Fruit fly (Drosophila melanogaster) whole organism, embryonic: ENCODE measurements around the gene CG32388.

ENCODE experiments used
- CG10267 ChIP-seq: fragments of 200-800 bp; sonication (Bioruptor generic); optimal IDR thresholded peaks from 2 replicates; lab custom pipeline; 2018; ENCODE audit warnings: missing biosample characterization, mild to moderate bottlenecking, missing genetic modification characterization, moderate library complexity
- CG10543 ChIP-seq: fragments of 200-800 bp; sonication (Bioruptor generic); optimal IDR thresholded peaks from 3 replicates; lab custom pipeline; 2017; ENCODE audit warnings: missing biosample characterization, mild to moderate bottlenecking, missing genetic modification characterization, moderate library complexity
- CG11247 ChIP-seq: fragments of 200-800 bp; sonication (Bioruptor generic); IDR thresholded peaks from 2 replicates; pipeline ENCODE4 v1.3.6; 2022; ENCODE audit warnings: missing biosample characterization, missing genetic modification characterization
- CG11560 ChIP-seq: fragments of 200-800 bp; sonication (Bioruptor generic); IDR thresholded peaks from 3 replicates; pipeline ENCODE4 v1.3.6; 2022; ENCODE audit warnings: missing biosample characterization, missing genetic modification characterization
- CG13287 ChIP-seq: fragments of 200-800 bp; sonication (Bioruptor generic); IDR thresholded peaks from 2 replicates; pipeline ENCODE4 v1.3.6; 2022; ENCODE audit warnings: missing biosample characterization, missing genetic modification characterization; ENCODE audit not compliant: partially characterized antibody
- CG14965 ChIP-seq: fragments of 200-800 bp; sonication (Bioruptor generic); optimal IDR thresholded peaks from 2 replicates; lab custom pipeline; 2016; ENCODE audit warnings: missing biosample characterization, missing genetic modification characterization, borderline replicate concordance
- CG1603 ChIP-seq: fragments of 200-800 bp; sonication (Bioruptor generic); optimal IDR thresholded peaks from 2 replicates; lab custom pipeline; 2019; ENCODE audit warnings: missing biosample characterization, mild to moderate bottlenecking, missing genetic modification characterization, moderate library complexity
- CG17186 ChIP-seq: fragments of 200-800 bp; sonication (Bioruptor generic); optimal IDR thresholded peaks from 3 replicates; lab custom pipeline; 2017; ENCODE audit warnings: missing biosample characterization, missing genetic modification reagents, missing genetic modification characterization
- CG17912 ChIP-seq: fragments of 200-800 bp; sonication (Bioruptor generic); optimal IDR thresholded peaks from 2 replicates; lab custom pipeline; 2018; ENCODE audit warnings: missing biosample characterization, mild to moderate bottlenecking, missing genetic modification characterization
- CG1832 ChIP-seq: fragments of 200-800 bp; sonication (Bioruptor generic); optimal IDR thresholded peaks from 2 replicates; lab custom pipeline; 2017; ENCODE audit warnings: missing biosample characterization, mild to moderate bottlenecking, missing genetic modification characterization, inconsistent platforms
- CG31441 ChIP-seq: fragments of 200-800 bp; sonication (Bioruptor generic); IDR thresholded peaks from 2 replicates; pipeline ENCODE4 v1.3.6; 2022; ENCODE audit warnings: missing biosample characterization, missing genetic modification characterization
- CG34224 ChIP-seq: fragments of 200-800 bp; sonication (Bioruptor generic); IDR thresholded peaks from 3 replicates; pipeline ENCODE4 v1.3.6; 2022; ENCODE audit warnings: missing biosample characterization, missing genetic modification characterization; ENCODE audit not compliant: partially characterized antibody
- CG3838 ChIP-seq: fragments of 200-800 bp; sonication (Bioruptor generic); optimal IDR thresholded peaks from 3 replicates; lab custom pipeline; 2016; ENCODE audit warnings: missing biosample characterization, missing genetic modification characterization
- CG4617 ChIP-seq: fragments of 200-800 bp; sonication (Bioruptor generic); optimal IDR thresholded peaks from 3 replicates; lab custom pipeline; 2016; ENCODE audit warnings: missing biosample characterization, missing genetic modification characterization, borderline replicate concordance
- CG4854 ChIP-seq: fragments of 200-800 bp; sonication (Bioruptor generic); optimal IDR thresholded peaks from 2 replicates; lab custom pipeline; 2016; ENCODE audit warnings: missing biosample characterization, missing genetic modification characterization, inconsistent platforms
- CG5245 ChIP-seq: fragments of 200-800 bp; sonication (Bioruptor generic); optimal IDR thresholded peaks from 3 replicates; lab custom pipeline; 2016; ENCODE audit warnings: missing biosample characterization, missing genetic modification characterization
- CG7372 ChIP-seq: fragments of 200-800 bp; sonication (Bioruptor generic); IDR thresholded peaks from 2 replicates; pipeline ENCODE4 v1.3.6; 2022; ENCODE audit warnings: missing biosample characterization, missing genetic modification characterization
- CG7786 ChIP-seq: fragments of 200-800 bp; sonication (Bioruptor generic); optimal IDR thresholded peaks from 2 replicates; lab custom pipeline; 2016; ENCODE audit warnings: missing biosample characterization, missing genetic modification characterization
- CG8359 ChIP-seq: fragments of 200-800 bp; sonication (Bioruptor generic); optimal IDR thresholded peaks from 2 replicates; lab custom pipeline; 2017; ENCODE audit warnings: missing biosample characterization, mild to moderate bottlenecking, missing genetic modification characterization, borderline replicate concordance
- CG9817 ChIP-seq: fragments of 200-800 bp; sonication (Bioruptor generic); optimal IDR thresholded peaks from 2 replicates; lab custom pipeline; 2018; ENCODE audit warnings: missing biosample characterization, mild to moderate bottlenecking, missing genetic modification characterization, moderate library complexity
- Doc2 ChIP-seq: fragments of 200-800 bp; sonication (Bioruptor generic); IDR thresholded peaks from 2 replicates; pipeline ENCODE4 v1.3.6; 2022; ENCODE audit warnings: missing biosample characterization, missing genetic modification characterization
- Elba2 ChIP-seq: fragments of 200-800 bp; sonication (Bioruptor generic); optimal IDR thresholded peaks from 3 replicates; lab custom pipeline; 2016; ENCODE audit warnings: missing biosample characterization, missing genetic modification characterization
- Ets97D ChIP-seq: fragments of 200-800 bp; sonication (Bioruptor generic); optimal IDR thresholded peaks from 3 replicates; lab custom pipeline; 2016; ENCODE audit warnings: missing biosample characterization, missing genetic modification characterization
- HHEX ChIP-seq: fragments of 200-800 bp; sonication (Bioruptor generic); optimal IDR thresholded peaks from 3 replicates; lab custom pipeline; 2017; ENCODE audit warnings: missing biosample characterization, mild to moderate bottlenecking, missing genetic modification characterization, missing genetic modification reagents
- HmgZ ChIP-seq: fragments of 200-800 bp; sonication (Bioruptor generic); optimal IDR thresholded peaks from 2 replicates; lab custom pipeline; 2018; ENCODE audit warnings: missing biosample characterization, mild to moderate bottlenecking, missing genetic modification characterization
- Kr ChIP-seq: fragments of 200-800 bp; sonication (Bioruptor generic); optimal IDR thresholded peaks from 2 replicates; lab custom pipeline; 2017; ENCODE audit warnings: missing biosample characterization, mild to moderate bottlenecking, missing genetic modification characterization
- MESR4 ChIP-seq: fragments of 200-800 bp; sonication (Bioruptor generic); optimal IDR thresholded peaks from 2 replicates; lab custom pipeline; 2018; ENCODE audit warnings: missing biosample characterization, mild to moderate bottlenecking, missing genetic modification characterization, moderate library complexity
- Nf-YC ChIP-seq: fragments of 200-800 bp; optimal IDR thresholded peaks from 3 replicates; lab custom pipeline; 2019; ENCODE audit warnings: missing biosample characterization, mild to moderate bottlenecking, missing genetic modification characterization, moderate library complexity
- Oaz ChIP-seq: fragments of 200-800 bp; sonication (Bioruptor generic); IDR thresholded peaks from 2 replicates; pipeline ENCODE4 v1.3.6; 2022; ENCODE audit warnings: missing biosample characterization, missing genetic modification characterization
- Pdp1 ChIP-seq, 2 experiments: fragments of 200-800 bp; sonication (Bioruptor generic); optimal IDR thresholded peaks; 3 replicates each; lab custom pipeline; 2016; ENCODE audit warnings: missing biosample characterization in 2 of 2, missing genetic modification characterization in 2 of 2, mild to moderate bottlenecking in 1 of 2, moderate library complexity in 1 of 2
- Ptx1 ChIP-seq: fragments of 200-800 bp; sonication (Bioruptor generic); IDR thresholded peaks from 2 replicates; pipeline ENCODE4 v1.3.6; 2022; ENCODE audit warnings: missing biosample characterization, missing genetic modification characterization
- Side ChIP-seq: fragments of 200-800 bp; sonication (Bioruptor generic); optimal IDR thresholded peaks from 2 replicates; lab custom pipeline; 2016; ENCODE audit warnings: missing biosample characterization, missing genetic modification characterization
- YL-1 ChIP-seq: fragments of 200-800 bp; sonication (Bioruptor generic); optimal IDR thresholded peaks from 3 replicates; lab custom pipeline; 2017; ENCODE audit warnings: missing biosample characterization, mild to moderate bottlenecking, missing genetic modification characterization
- ash1 ChIP-seq: fragments of 200-800 bp; sonication (Bioruptor generic); optimal IDR thresholded peaks from 2 replicates; lab custom pipeline; 2018; ENCODE audit warnings: missing biosample characterization, mild to moderate bottlenecking, missing genetic modification characterization
- crp ChIP-seq, 2 experiments: fragments of 200-800 bp; sonication (Bioruptor generic); optimal IDR thresholded peaks; 2 replicates in 1 of 2; 3 replicates in 1 of 2; lab custom pipeline; 2017; ENCODE audit warnings: missing biosample characterization in 2 of 2, missing genetic modification characterization in 2 of 2, mild to moderate bottlenecking in 1 of 2, moderate library complexity in 1 of 2
- dimm ChIP-seq: fragments of 200-800 bp; sonication (Bioruptor generic); IDR thresholded peaks from 2 replicates; pipeline ENCODE4 v1.3.6; 2022; ENCODE audit warnings: missing biosample characterization, missing genetic modification characterization
- dysf ChIP-seq: fragments of 200-800 bp; sonication (Bioruptor generic); IDR thresholded peaks from 3 replicates; pipeline ENCODE4 v1.3.6; 2022; ENCODE audit warnings: missing biosample characterization, missing genetic modification characterization
- fd102C ChIP-seq: fragments of 200-800 bp; sonication (Bioruptor generic); optimal IDR thresholded peaks from 2 replicates; lab custom pipeline; 2018; ENCODE audit warnings: missing biosample characterization, mild to moderate bottlenecking, missing genetic modification characterization, moderate library complexity
- fd64A ChIP-seq: fragments of 200-800 bp; sonication (Bioruptor generic); optimal IDR thresholded peaks from 3 replicates; lab custom pipeline; 2018; ENCODE audit warnings: missing biosample characterization, mild to moderate bottlenecking, missing genetic modification characterization
- gcm2 ChIP-seq: fragments of 200-800 bp; sonication (Bioruptor generic); optimal IDR thresholded peaks from 2 replicates; lab custom pipeline; 2016; ENCODE audit warnings: missing biosample characterization, missing genetic modification characterization
- nmo ChIP-seq: fragments of 200-800 bp; sonication (Bioruptor generic); optimal IDR thresholded peaks from 2 replicates; lab custom pipeline; 2018; ENCODE audit warnings: missing biosample characterization, mild to moderate bottlenecking, missing genetic modification characterization, moderate library complexity
- org-1 ChIP-seq: fragments of 200-800 bp; sonication (Bioruptor generic); optimal IDR thresholded peaks from 2 replicates; lab custom pipeline; 2017; ENCODE audit warnings: missing biosample characterization, missing genetic modification characterization
- phol ChIP-seq: fragments of 200-800 bp; sonication (Bioruptor generic); optimal IDR thresholded peaks from 3 replicates; lab custom pipeline; 2018; ENCODE audit warnings: missing biosample characterization, mild to moderate bottlenecking, missing genetic modification characterization, moderate library complexity
- ranshi ChIP-seq: fragments of 200-800 bp; sonication (Bioruptor generic); IDR thresholded peaks from 2 replicates; pipeline ENCODE4 v1.3.6; 2022; ENCODE audit warnings: missing biosample characterization, missing genetic modification characterization
- ro ChIP-seq: fragments of 200-800 bp; sonication (Bioruptor generic); IDR thresholded peaks from 2 replicates; pipeline ENCODE4 v1.3.6; 2022; ENCODE audit warnings: missing biosample characterization, missing genetic modification characterization
- sens ChIP-seq: fragments of 200-800 bp; sonication (Bioruptor generic); peaks from one replicate; lab custom pipeline; 2016; ENCODE audit warnings: missing biosample characterization, missing genetic modification characterization
- sqz ChIP-seq: fragments of 200-800 bp; sonication (Bioruptor generic); optimal IDR thresholded peaks from 3 replicates; lab custom pipeline; 2018; ENCODE audit warnings: missing biosample characterization, mild to moderate bottlenecking, missing genetic modification characterization
- vnd ChIP-seq: fragments of 200-800 bp; sonication (Bioruptor generic); IDR thresholded peaks from 3 replicates; pipeline ENCODE4 v1.3.6; 2022; ENCODE audit warnings: missing biosample characterization, missing genetic modification characterization; ENCODE audit not compliant: partially characterized antibody
- zfh1 ChIP-seq: fragments of 200-800 bp; sonication (Bioruptor generic); IDR thresholded peaks from 3 replicates; pipeline ENCODE4 v1.3.6; 2022; ENCODE audit warnings: missing biosample characterization, missing genetic modification characterization

The CG32388 gene

DNA sequence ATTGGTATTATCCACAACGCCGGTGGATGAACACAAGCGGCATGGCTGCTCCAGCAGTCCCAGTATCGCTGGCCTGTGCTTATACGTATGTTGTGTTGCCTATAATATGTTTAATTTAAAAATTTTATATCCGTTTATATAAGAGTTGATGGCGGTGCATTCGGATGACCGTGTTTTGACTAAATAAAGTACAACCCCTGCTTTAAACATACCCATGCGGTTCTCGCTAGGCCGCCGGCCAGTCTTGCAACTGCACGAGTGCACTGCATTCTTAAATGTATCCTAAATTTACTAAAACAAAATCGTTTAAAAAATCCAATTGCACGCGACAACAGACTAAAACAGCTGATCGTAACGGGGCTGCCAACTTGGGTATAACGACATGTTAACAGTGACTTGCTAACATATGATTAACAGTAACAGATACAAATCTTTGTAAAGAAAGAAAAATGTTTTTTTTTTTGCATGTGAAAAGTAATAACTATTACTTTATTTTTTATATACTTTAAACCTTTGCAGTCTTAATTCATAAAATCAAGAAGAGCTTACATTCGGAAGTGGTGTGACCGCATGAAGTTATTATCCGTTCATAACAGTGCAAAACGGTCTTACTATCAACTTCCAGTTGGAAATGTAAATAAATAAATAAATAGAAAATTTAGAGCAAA is 26.5 kb downstream of the CG32388 start, which contains the start of the genes Uqcc1 and Surf1 (continued):
- TF ChIP-seq CG10543 (GFP tag; lab: Kevin White, UChicago): no peak
- no peak for TF ChIP-seq CG17186 (GFP tag; lab: Kevin White, UChicago)
- no peak for TF ChIP-seq vnd (GFP tag; lab: Robert Waterston, UW)
- TF ChIP-seq sqz (GFP tag; lab: Kevin White, UChicago): no peak
- TF ChIP-seq CG4854 (GFP tag; lab: Kevin White, UChicago): no peak
- TF ChIP-seq CG1603 (tag; lab: Kevin White, UChicago): no peak
- peak in 1 of 2 experiments; percentile 79 for TF ChIP-seq Pdp1 (GFP tag; optimal IDR thresholded peaks at IDR 0.05; lab: Kevin White, UChicago)
- TF ChIP-seq gcm2: no peak
- peak; percentile 18; the same call in 1 of the 2 replicates for TF ChIP-seq CG13287 (GFP tag; lab: Robert Waterston, UW)
- no peak for TF ChIP-seq Doc2 (GFP tag; lab: Robert Waterston, UW)
- no peak for TF ChIP-seq Oaz
- TF ChIP-seq sens (GFP tag; lab: Kevin White, UChicago): peak; percentile 57
- no peak for TF ChIP-seq org-1
- no peak for TF ChIP-seq CG11560
- TF ChIP-seq HHEX (GFP tag; lab: Kevin White, UChicago): no peak
- no peak for TF ChIP-seq CG17912 (GFP tag; lab: Kevin White, UChicago)
- peak; percentile 43 for TF ChIP-seq CG10267 (tag; lab: Kevin White, UChicago)
- no peak for TF ChIP-seq CG3838 (GFP tag; lab: Kevin White, UChicago)
- TF ChIP-seq CG31441 (GFP tag; lab: Robert Waterston, UW): 0 out of 2 replicates have a peak, but pooled peaks have one; percentile 21
- TF ChIP-seq Kr: no peak
- no peak for TF ChIP-seq CG7372 (GFP tag; lab: Robert Waterston, UW)
- no peak for TF ChIP-seq fd64A
- TF ChIP-seq fd102C (GFP tag; lab: Kevin White, UChicago): no peak
- TF ChIP-seq nmo: peak; percentile 1
- TF ChIP-seq CG5245: no peak
- TF ChIP-seq CG8359 (GFP tag; lab: Kevin White, UChicago): no peak
- 0 out of 3 replicates have a peak, but pooled peaks have one; percentile 19 for TF ChIP-seq CG34224 (GFP tag; lab: Robert Waterston, UW)
- no peak for TF ChIP-seq Ptx1 (GFP tag; lab: Robert Waterston, UW)
- no peak for TF ChIP-seq Ets97D (GFP tag; lab: Kevin White, UChicago)
- no peak for TF ChIP-seq ranshi (GFP tag; lab: Robert Waterston, UW)
- no peak for TF ChIP-seq CG1832
- TF ChIP-seq CG14965: no peak
- TF ChIP-seq CG11247 (GFP tag; lab: Robert Waterston, UW): no peak
- no peak for TF ChIP-seq phol (tag; lab: Kevin White, UChicago)
- no peak for TF ChIP-seq dimm (GFP tag; lab: Robert Waterston, UW)
- TF ChIP-seq ro: no peak
- TF ChIP-seq HmgZ (tag; lab: Kevin White, UChicago): no peak
- TF ChIP-seq Elba2: peak; percentile 42
- no peak for TF ChIP-seq Side (GFP tag; lab: Kevin White, UChicago)
- no peak for TF ChIP-seq CG9817 (tag; lab: Kevin White, UChicago)
- no peak for TF ChIP-seq CG7786
- TF ChIP-seq zfh1 (GFP tag; lab: Robert Waterston, UW): no peak
- no peak for TF ChIP-seq ash1 (GFP tag; lab: Kevin White, UChicago)
- TF ChIP-seq crp (GFP tag; optimal IDR thresholded peaks at IDR 0.05; lab: Kevin White, UChicago): peak; percentile 57 to 90
- TF ChIP-seq dysf (GFP tag; lab: Robert Waterston, UW): no peak
- peak; percentile 45 for TF ChIP-seq YL-1 (GFP tag; lab: Kevin White, UChicago)
- TF ChIP-seq Nf-YC: peak; percentile 19
- peak; percentile 51 for TF ChIP-seq MESR4
- peak; percentile 27 for TF ChIP-seq CG4617 (GFP tag; lab: Kevin White, UChicago)
